Fruit fly (Drosophila melanogaster): ENCODE data around the gene Meltrin.

- TF ChIP-seq al (GFP tag; IDR thresholded peaks at IDR 0.05) (no peak), Rx (GFP tag; IDR thresholded peaks at IDR 0.05) (no peak), HLH3B (GFP tag; IDR thresholded peaks at IDR 0.05) (no peak), stc (GFP tag; IDR thresholded peaks at IDR 0.05) (0 out of 2 replicates have a peak, but pooled peaks have one; percentile 9), cwo (GFP tag; optimal IDR thresholded peaks at IDR 0.05) (no peak)
Observed at dm6 chr3R:14652301-14652880, 44.7 kb downstream of the Meltrin start.

Data from whole organism, embryonic.